Worm (Caenorhabditis elegans) whole organism, L4 larva: ENCODE data around the gene msa-1.

Experiments used
- F26F4.8 ChIP-seq: fragments of 200-800 bp; sonication (Bioruptor generic); conservative IDR thresholded peaks from 2 replicates; pipeline ENCODE4 v1.3.6; 2022; ENCODE audit warnings: missing genetic modification characterization, missing compliant biosample characterization
- F37D6.2 ChIP-seq: sonication (generic microtip); optimal IDR thresholded peaks from 2 replicates; lab custom pipeline; 2016; ENCODE audit warnings: mild to moderate bottlenecking, missing genetic modification characterization, missing compliant biosample characterization
- F44E2.7 ChIP-seq: fragments of 200-800 bp; sonication (Bioruptor generic); IDR thresholded peaks from 2 replicates; pipeline ENCODE4 v2.1.2; 2022; ENCODE audit warnings: missing genetic modification characterization, missing compliant biosample characterization
- R02D3.7 ChIP-seq: fragments of 150-350 bp; sonication (generic microtip); optimal IDR thresholded peaks from 3 replicates; lab custom pipeline; 2014; ENCODE audit warnings: missing biosample characterization, missing genetic modification characterization
- T26A8.4 ChIP-seq: fragments of 200-800 bp; sonication (Bioruptor generic); IDR thresholded peaks from 2 replicates; pipeline ENCODE4 v1.3.6; 2022; ENCODE audit warnings: missing genetic modification characterization, missing compliant biosample characterization
- Y75B8A.6 ChIP-seq: fragments of 200-800 bp; sonication (Bioruptor generic); IDR thresholded peaks from 2 replicates; pipeline ENCODE4 v1.3.6; 2022; ENCODE audit warnings: missing genetic modification reagents, missing genetic modification characterization, missing compliant biosample characterization
- ZK546.5 ChIP-seq, 2 experiments: sonication (generic microtip); optimal IDR thresholded peaks; 2 replicates each; lab custom pipeline; 2017; ENCODE audit warnings: missing biosample characterization in 2 of 2, missing genetic modification characterization in 2 of 2
- aly-2 ChIP-seq: sonication (generic microtip); optimal IDR thresholded peaks from 2 replicates; lab custom pipeline; 2018; ENCODE audit warnings: missing biosample characterization, missing genetic modification characterization
- arid-1 ChIP-seq: fragments of 200-800 bp; sonication (Bioruptor generic); conservative IDR thresholded peaks from 2 replicates; pipeline ENCODE4 v1.3.6; 2022; ENCODE audit warnings: missing genetic modification reagents, missing genetic modification characterization, missing compliant biosample characterization
- attf-4 ChIP-seq: sonication (generic microtip); optimal IDR thresholded peaks from 3 replicates; lab custom pipeline; 2017; ENCODE audit warnings: missing biosample characterization, missing genetic modification characterization
- ceh-28 ChIP-seq: fragments of 150-350 bp; optimal IDR thresholded peaks from 2 replicates; lab custom pipeline; 2014; ENCODE audit warnings: missing biosample characterization, missing genetic modification reagents, missing genetic modification characterization
- ceh-32 ChIP-seq: sonication (generic microtip); optimal IDR thresholded peaks from 2 replicates; lab custom pipeline; 2016; ENCODE audit warnings: mild to moderate bottlenecking, missing genetic modification characterization, missing compliant biosample characterization; ENCODE audit not compliant: poor library complexity
- ceh-44 ChIP-seq: fragments of 200-800 bp; sonication (Bioruptor generic); IDR thresholded peaks from 2 replicates; pipeline ENCODE4 v1.3.6; 2022; ENCODE audit warnings: missing genetic modification reagents, missing genetic modification characterization, missing compliant biosample characterization
- ceh-82 ChIP-seq: sonication (generic microtip); optimal IDR thresholded peaks from 2 replicates; lab custom pipeline; 2017; ENCODE audit warnings: missing biosample characterization, missing genetic modification characterization
- ces-1 ChIP-seq: fragments of 150-350 bp; sonication (generic microtip); optimal IDR thresholded peaks from 4 replicates; lab custom pipeline; 2014; ENCODE audit warnings: missing biosample characterization, missing genetic modification reagents, missing genetic modification characterization
- cey-2 ChIP-seq: sonication (generic microtip); optimal IDR thresholded peaks from 3 replicates; lab custom pipeline; 2017; ENCODE audit warnings: missing genetic modification characterization, mild to moderate bottlenecking, missing compliant biosample characterization, antibody characterized with exemption, borderline replicate concordance; ENCODE audit not compliant: insufficient read depth
- daf-12 ChIP-seq: fragments of 150-350 bp; optimal IDR thresholded peaks from 2 replicates; lab custom pipeline; 2014; ENCODE audit warnings: missing biosample characterization, missing genetic modification reagents, missing genetic modification characterization
- daf-16 ChIP-seq, 3 experiments: sonication (generic microtip); optimal IDR thresholded peaks; 2 replicates each; lab custom pipeline; 2016 to 2017; ENCODE audit warnings: missing genetic modification characterization in 3 of 3, missing genetic modification reagents in 3 of 3, mild to moderate bottlenecking in 2 of 3, missing compliant biosample characterization in 2 of 3, missing biosample characterization in 1 of 3, moderate library complexity in 1 of 3
- daf-19 ChIP-seq: fragments of 200-800 bp; sonication (Bioruptor generic); conservative IDR thresholded peaks from 2 replicates; pipeline ENCODE4 v1.3.6; 2022; ENCODE audit warnings: missing genetic modification characterization, missing compliant biosample characterization
- dmd-9 ChIP-seq: fragments of 200-800 bp; sonication (Bioruptor generic); IDR thresholded peaks from 2 replicates; pipeline ENCODE4 v1.3.6; 2022; ENCODE audit warnings: missing genetic modification reagents, missing genetic modification characterization, missing compliant biosample characterization
- dpl-1 ChIP-seq: fragments of 150-350 bp; optimal IDR thresholded peaks from 2 replicates; lab custom pipeline; 2014; ENCODE audit warnings: missing biosample characterization, missing genetic modification reagents, missing genetic modification characterization
- fkh-10 ChIP-seq: fragments of 150-350 bp; optimal IDR thresholded peaks from 2 replicates; lab custom pipeline; 2014; ENCODE audit warnings: missing biosample characterization, missing genetic modification reagents, missing genetic modification characterization
- hif-1 ChIP-seq, 2 experiments: sonication (generic microtip); optimal IDR thresholded peaks; 2 replicates each; lab custom pipeline; 2016 to 2017; ENCODE audit warnings: missing compliant biosample characterization in 2 of 2, missing genetic modification characterization in 2 of 2, missing genetic modification reagents in 2 of 2, missing genotype in 2 of 2, mild to moderate bottlenecking in 1 of 2
- hlh-11 ChIP-seq: fragments of 200-800 bp; sonication (Bioruptor generic); optimal IDR thresholded peaks from 2 replicates; lab custom pipeline; 2018; ENCODE audit warnings: mild to moderate bottlenecking, missing genetic modification characterization, missing compliant biosample characterization
- jun-1 ChIP-seq: fragments of 150-350 bp; optimal IDR thresholded peaks from 2 replicates; lab custom pipeline; 2014; ENCODE audit warnings: missing biosample characterization, missing genetic modification reagents, missing genetic modification characterization
- lin-29 ChIP-seq: fragments of 200-800 bp; sonication (Bioruptor generic); IDR thresholded peaks from 2 replicates; pipeline ENCODE4 v1.3.6; 2022; ENCODE audit warnings: missing genetic modification reagents, missing genetic modification characterization, missing compliant biosample characterization
- lin-38 ChIP-seq: fragments of 200-800 bp; sonication (Bioruptor generic); IDR thresholded peaks from 2 replicates; pipeline ENCODE4 v1.3.6; 2022; ENCODE audit warnings: missing genetic modification reagents, missing genetic modification characterization, missing compliant biosample characterization
- madf-9 ChIP-seq: fragments of 200-800 bp; sonication (Bioruptor generic); conservative IDR thresholded peaks from 2 replicates; pipeline ENCODE4 v1.3.6; 2022; ENCODE audit warnings: missing genetic modification reagents, missing genetic modification characterization, missing compliant biosample characterization
- mdl-1 ChIP-seq, 2 experiments: fragments of 150-350 bp in 1 of 2; sonication (generic microtip) in 1 of 2; optimal IDR thresholded peaks; 2 replicates each; lab custom pipeline; 2014 to 2017; ENCODE audit warnings: missing biosample characterization in 2 of 2, missing genetic modification characterization in 2 of 2
- mep-1 ChIP-seq: fragments of 150-350 bp; sonication (generic microtip); optimal IDR thresholded peaks from 3 replicates; lab custom pipeline; 2014; ENCODE audit warnings: missing biosample characterization, missing genetic modification characterization
- mxl-3 ChIP-seq: fragments of 200-800 bp; sonication (Bioruptor generic); optimal IDR thresholded peaks from 2 replicates; lab custom pipeline; 2018; ENCODE audit warnings: mild to moderate bottlenecking, missing genetic modification characterization, missing compliant biosample characterization
- nhr-102 ChIP-seq: sonication (generic microtip); optimal IDR thresholded peaks from 2 replicates; lab custom pipeline; 2016; ENCODE audit warnings: mild to moderate bottlenecking, missing genetic modification characterization, moderate library complexity, missing compliant biosample characterization
- nhr-237 ChIP-seq: sonication (generic microtip); optimal IDR thresholded peaks from 2 replicates; lab custom pipeline; 2017; ENCODE audit warnings: missing biosample characterization, missing genetic modification characterization
- nhr-28 ChIP-seq: fragments of 150-350 bp; optimal IDR thresholded peaks from 2 replicates; lab custom pipeline; 2014; ENCODE audit warnings: missing biosample characterization, missing genetic modification characterization
- nhr-42 ChIP-seq: fragments of 200-800 bp; sonication (Bioruptor generic); IDR thresholded peaks from 2 replicates; pipeline ENCODE4 v1.3.6; 2022; ENCODE audit warnings: missing genetic modification characterization, missing compliant biosample characterization
- nhr-48 ChIP-seq: sonication (generic microtip); optimal IDR thresholded peaks from 2 replicates; lab custom pipeline; 2016; ENCODE audit warnings: mild to moderate bottlenecking, missing genetic modification characterization, missing compliant biosample characterization
- nhr-76 ChIP-seq: fragments of 150-350 bp; optimal IDR thresholded peaks from 2 replicates; lab custom pipeline; 2014; ENCODE audit warnings: missing biosample characterization, missing genetic modification characterization
- sdz-12 ChIP-seq: fragments of 200-800 bp; sonication (Bioruptor generic); optimal IDR thresholded peaks from 2 replicates; lab custom pipeline; 2018; ENCODE audit warnings: mild to moderate bottlenecking, missing genetic modification characterization, missing compliant biosample characterization
- spr-1 ChIP-seq: sonication (generic microtip); optimal IDR thresholded peaks from 2 replicates; lab custom pipeline; 2016; ENCODE audit warnings: mild to moderate bottlenecking, missing genetic modification characterization, missing compliant biosample characterization
- unc-39 ChIP-seq: sonication (generic microtip); optimal IDR thresholded peaks from 2 replicates; lab custom pipeline; 2017; ENCODE audit warnings: missing biosample characterization, missing genetic modification characterization
- vab-7 ChIP-seq: fragments of 200-800 bp; sonication (Bioruptor generic); IDR thresholded peaks from 2 replicates; pipeline ENCODE4 v1.3.6; 2022; ENCODE audit warnings: missing genetic modification reagents, missing genetic modification characterization, missing compliant biosample characterization
- zfp-2 ChIP-seq: sonication (generic microtip); optimal IDR thresholded peaks from 2 replicates; lab custom pipeline; 2016; ENCODE audit warnings: mild to moderate bottlenecking, missing genetic modification characterization, missing compliant biosample characterization
- zip-11 ChIP-seq: fragments of 200-800 bp; sonication (Bioruptor generic); IDR thresholded peaks from 2 replicates; pipeline ENCODE4 v1.3.6; 2022; ENCODE audit warnings: missing genetic modification characterization, missing compliant biosample characterization
- zip-2 ChIP-seq: fragments of 150-350 bp; optimal IDR thresholded peaks from 2 replicates; lab custom pipeline; 2014; ENCODE audit warnings: missing biosample characterization, missing genetic modification characterization

Gene msa-1

ce11 chrIV:9074244-9074723 is 14.1 kb upstream of the msa-1 start, which contains the start of gene mppb-1 (continued):
- TF ChIP-seq fkh-10 (GFP tag; lab: Kevin White, UChicago) = peak; percentile 76
- peak; percentile 52 for TF ChIP-seq sdz-12
- no peak for TF ChIP-seq cey-2 (tag; lab: Kevin White, UChicago)
- TF ChIP-seq nhr-28 (tag; lab: Kevin White, UChicago) = peak; percentile 55
- peak; percentile 51 for TF ChIP-seq mxl-3 (GFP tag; lab: Kevin White, UChicago)
- TF ChIP-seq F26F4.8 (GFP tag; lab: Robert Waterston, UW) = no peak
- TF ChIP-seq daf-12 (tag; lab: Kevin White, UChicago) = no peak
- no peak for TF ChIP-seq ces-1
- TF ChIP-seq vab-7 (GFP tag; lab: Robert Waterston, UW) = no peak
- peak; percentile 97 for TF ChIP-seq dpl-1 (GFP tag; lab: Kevin White, UChicago)
- TF ChIP-seq nhr-102 (tag; lab: Kevin White, UChicago) = peak; percentile 30
- TF ChIP-seq aly-2 (tag; lab: Kevin White, UChicago) = no peak
- TF ChIP-seq T26A8.4 (GFP tag; lab: Robert Waterston, UW) = peak; percentile 50; the same call in 1 of the 2 replicates
- TF ChIP-seq ceh-44 (GFP tag; lab: Robert Waterston, UW) = peak; percentile 84
- no peak for TF ChIP-seq attf-4 (tag; lab: Kevin White, UChicago)
- TF ChIP-seq nhr-76 (tag; lab: Kevin White, UChicago) = no peak
- no peak for TF ChIP-seq R02D3.7 (tag; lab: Kevin White, UChicago)
- no peak for TF ChIP-seq spr-1 (tag; lab: Kevin White, UChicago)
- no peak for TF ChIP-seq ceh-32 (tag; lab: Kevin White, UChicago)
- TF ChIP-seq mep-1 (tag; lab: Kevin White, UChicago) = no peak
- TF ChIP-seq hlh-11 (tag; lab: Kevin White, UChicago) = peak; percentile 50
- TF ChIP-seq unc-39 (tag; lab: Kevin White, UChicago) = no peak
- TF ChIP-seq ceh-82 = no peak
- no peak for TF ChIP-seq ceh-28 (tag; lab: Kevin White, UChicago)
- TF ChIP-seq madf-9 (GFP tag; lab: Robert Waterston, UW) = peak; percentile 84
- TF ChIP-seq nhr-237 (tag; lab: Kevin White, UChicago) = no peak
- 0 out of 2 replicates have a peak, but pooled peaks have one; percentile 16 for TF ChIP-seq Y75B8A.6 (GFP tag; lab: Robert Waterston, UW)

ce11 chrIV:9078469-9078868 is 9.9 kb upstream of the msa-1 start, which contains the start of gene mans-4:
mans-4 (minus strand) TSS chrIV:9078569.
- TF ChIP-seq hif-1 (tag; optimal IDR thresholded peaks at IDR 0.05; lab: Kevin White, UChicago) (peak in 1 of 2 experiments; percentile 1), mep-1 (tag; lab: Kevin White, UChicago) (no peak)
- TF ChIP-seq, all 104 proteins: peak for 1

ce11 chrIV:9079330-9079729 is 9.1 kb upstream of the msa-1 start:
- TF ChIP-seq jun-1 (no peak), daf-16 (GFP tag; optimal IDR thresholded peaks at IDR 0.05; lab: Kevin White, UChicago) (peak in 1 of 2 experiments; percentile 70), daf-16 (tag; optimal IDR thresholded peaks at IDR 0.05; lab: Kevin White, UChicago) (no peak)

- TF ChIP-seq F37D6.2 (no peak), hlh-11 (tag; lab: Kevin White, UChicago) (peak; percentile 33), hif-1 (tag; optimal IDR thresholded peaks at IDR 0.05; lab: Kevin White, UChicago) (no peak), zip-2 (tag; lab: Kevin White, UChicago) (no peak), daf-16 (GFP tag; optimal IDR thresholded peaks at IDR 0.05; lab: Kevin White, UChicago) (peak in 1 of 2 experiments; percentile 82), daf-16 (tag; optimal IDR thresholded peaks at IDR 0.05; lab: Kevin White, UChicago) (no peak), nhr-42 (GFP tag; lab: Robert Waterston, UW) (no peak), dmd-9 (GFP tag; lab: Robert Waterston, UW) (no peak), ZK546.5 (tag; optimal IDR thresholded peaks at IDR 0.05; lab: Kevin White, UChicago) (no peak), zfp-2 (tag; lab: Kevin White, UChicago) (no peak), ces-1 (no peak), daf-19 (no peak), zip-11 (GFP tag; lab: Robert Waterston, UW) (no peak), lin-29 (no peak), attf-4 (tag; lab: Kevin White, UChicago) (no peak), ceh-32 (tag; lab: Kevin White, UChicago) (no peak), nhr-48 (tag; lab: Kevin White, UChicago) (no peak), nhr-76 (tag; lab: Kevin White, UChicago) (no peak), mdl-1 (tag; optimal IDR thresholded peaks at IDR 0.05; lab: Kevin White, UChicago) (no peak), sdz-12 (no peak), arid-1 (GFP tag; lab: Robert Waterston, UW) (no peak), lin-38 (GFP tag; lab: Robert Waterston, UW) (no peak), F44E2.7 (GFP tag; lab: Robert Waterston, UW) (no peak)
Observed at ce11 chrIV:9080201-9080600, 8.2 kb upstream of the msa-1 start.
